Worm (Caenorhabditis elegans) whole organism, L2 larva: Measurements from ENCODE around the gene pfas-1.

Experiments used
- ceh-82 ChIP-seq: fragments of 150-350 bp; optimal IDR thresholded peaks from 2 replicates; lab custom pipeline; 2014; ENCODE audit warnings: missing biosample characterization, missing genetic modification characterization
- elt-3 ChIP-seq: sonication (generic microtip); optimal IDR thresholded peaks from 2 replicates; lab custom pipeline; 2017; ENCODE audit warnings: missing biosample characterization, missing genetic modification characterization
- nhr-10 ChIP-seq: sonication (generic microtip); optimal IDR thresholded peaks from 2 replicates; lab custom pipeline; 2017; ENCODE audit warnings: missing biosample characterization, missing genetic modification characterization
- nhr-11 ChIP-seq: fragments of 150-350 bp; optimal IDR thresholded peaks from 2 replicates; lab custom pipeline; 2014; ENCODE audit warnings: missing biosample characterization, missing genetic modification characterization
- snpc-4 ChIP-seq: fragments of 150-350 bp; optimal IDR thresholded peaks from 2 replicates; lab custom pipeline; 2014; ENCODE audit warnings: missing biosample characterization, missing genetic modification characterization
- unc-62 ChIP-seq: fragments of 150-350 bp; optimal IDR thresholded peaks from 2 replicates; lab custom pipeline; 2014; ENCODE audit warnings: missing biosample characterization, missing genetic modification reagents, missing genetic modification characterization
- ztf-11 ChIP-seq: sonication (generic microtip); optimal IDR thresholded peaks from 2 replicates; lab custom pipeline; 2017; ENCODE audit warnings: missing biosample characterization, missing genetic modification characterization

- TF ChIP-seq nhr-11 (tag; lab: Kevin White, UChicago) (no peak), snpc-4 (tag; lab: Kevin White, UChicago) (no peak), elt-3 (no peak), ztf-11 (tag; lab: Kevin White, UChicago) (no peak), unc-62 (GFP tag; lab: Kevin White, UChicago) (no peak), nhr-10 (tag; lab: Kevin White, UChicago) (no peak), ceh-82 (no peak)
Measured at ce11 chrIII:4677466-4677865, 34.4 kb upstream of the pfas-1 start, which contains the start of gene srg-10.
